Fruit fly (Drosophila melanogaster): ENCODE measurements around the gene Ilp2.

DNA sequence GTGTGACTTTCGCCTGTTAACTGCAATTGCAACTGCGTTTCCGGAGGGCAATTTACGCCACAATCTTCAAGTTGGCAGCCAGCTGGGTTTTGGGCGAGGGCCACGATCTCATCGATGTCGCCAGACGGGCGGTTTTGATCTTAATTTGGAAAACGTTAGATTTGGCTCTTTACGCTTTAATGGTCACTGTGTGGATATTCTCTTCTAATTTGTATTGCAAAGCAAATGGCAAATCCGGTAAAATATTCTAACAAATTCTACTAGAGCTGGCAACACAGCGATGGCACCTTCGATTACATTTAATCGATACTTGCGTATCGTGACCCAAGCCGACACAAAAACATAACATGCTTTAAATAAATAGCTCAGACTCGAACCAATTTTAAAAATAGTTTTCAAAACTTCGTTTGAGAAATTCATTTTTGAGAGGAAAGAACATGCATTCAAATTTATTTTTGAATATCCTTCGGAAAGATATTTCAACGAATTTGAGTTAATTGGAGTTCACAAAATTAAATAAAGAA, 37.1 kb downstream of the Ilp2 start, which contains the start of gene I-2:
- TF ChIP-seq psq (optimal IDR thresholded peaks at IDR 0.05): no peak
- TF ChIP-seq EcR (GFP tag; optimal IDR thresholded peaks at IDR 0.05): no peak
- no peak for TF ChIP-seq usp (GFP tag; optimal IDR thresholded peaks at IDR 0.05)
- TF ChIP-seq pan (optimal IDR thresholded peaks at IDR 0.05): no peak

Measured in whole organism.